Worm (Caenorhabditis elegans) whole organism, L3 larva: ENCODE results near the gene cdh-10.

Source experiments
- aly-2 ChIP-seq: fragments of 150-350 bp; optimal IDR thresholded peaks from 2 replicates; lab custom pipeline; 2014; ENCODE audit warnings: missing biosample characterization, missing genetic modification characterization
- ama-1 ChIP-seq: fragments of 150-350 bp; optimal IDR thresholded peaks from 2 replicates; lab custom pipeline; 2018
- ceh-82 ChIP-seq: fragments of 150-350 bp; optimal IDR thresholded peaks from 2 replicates; lab custom pipeline; 2014; ENCODE audit warnings: missing biosample characterization, missing genetic modification characterization
- egl-27 ChIP-seq: sonication (generic microtip); optimal IDR thresholded peaks from 4 replicates; lab custom pipeline; 2017; ENCODE audit warnings: missing biosample characterization, missing genetic modification reagents, missing genetic modification characterization
- hmg-11 ChIP-seq: sonication (generic microtip); optimal IDR thresholded peaks from 2 replicates; lab custom pipeline; 2016; ENCODE audit warnings: missing genetic modification characterization, missing compliant biosample characterization
- jun-1 ChIP-seq: fragments of 150-350 bp; optimal IDR thresholded peaks from 2 replicates; lab custom pipeline; 2014; ENCODE audit warnings: missing biosample characterization, missing genetic modification reagents, missing genetic modification characterization
- nhr-237 ChIP-seq: fragments of 150-350 bp; optimal IDR thresholded peaks from 2 replicates; lab custom pipeline; 2014; ENCODE audit warnings: missing biosample characterization, missing genetic modification characterization
- nhr-43 ChIP-seq: sonication (generic microtip); optimal IDR thresholded peaks from 2 replicates; lab custom pipeline; 2016; ENCODE audit warnings: mild to moderate bottlenecking, missing genetic modification characterization, missing compliant biosample characterization; ENCODE audit not compliant: poor library complexity, severe bottlenecking
- nhr-76 ChIP-seq: fragments of 150-350 bp; sonication (generic microtip); optimal IDR thresholded peaks from 5 replicates; lab custom pipeline; 2014; ENCODE audit warnings: missing biosample characterization, missing genetic modification characterization
- pha-4 ChIP-seq: fragments of 150-350 bp; optimal IDR thresholded peaks from 2 replicates; lab custom pipeline; 2014; ENCODE audit warnings: missing biosample characterization, missing genetic modification reagents, missing genetic modification characterization
- skn-1 ChIP-seq: fragments of 150-350 bp; optimal IDR thresholded peaks from 2 replicates; lab custom pipeline; 2014; ENCODE audit warnings: missing biosample characterization, missing genetic modification characterization

ce11 chrIV:2398317-2398716 lies 64.9 kb downstream of the cdh-10 start:
- TF ChIP-seq pha-4 (tag; lab: Kevin White, UChicago), result no peak
- TF ChIP-seq ama-1 (lab: Kevin White, UChicago), result no peak
- no peak for TF ChIP-seq egl-27 (tag; lab: Kevin White, UChicago)
- TF ChIP-seq hmg-11 (tag; lab: Kevin White, UChicago), result no peak
- no peak for TF ChIP-seq nhr-237
- no peak for TF ChIP-seq ceh-82 (tag; lab: Kevin White, UChicago)
- TF ChIP-seq jun-1, result no peak
- TF ChIP-seq nhr-76, result no peak
- no peak for TF ChIP-seq skn-1 (tag; lab: Kevin White, UChicago)
- TF ChIP-seq aly-2 (tag; lab: Kevin White, UChicago), result no peak
- no peak for TF ChIP-seq nhr-43 (tag; lab: Kevin White, UChicago)
